Worm (Caenorhabditis elegans) whole organism, L1 larva: ENCODE results near the gene F14H3.4.

Experiments
- ama-1 ChIP-seq: fragments of 150-350 bp; optimal IDR thresholded peaks from 2 replicates; lab custom pipeline; 2014
- blmp-1 ChIP-seq: fragments of 150-350 bp; optimal IDR thresholded peaks from 2 replicates; lab custom pipeline; 2014; ENCODE audit warnings: missing biosample characterization, missing genetic modification characterization
- ceh-8 ChIP-seq: fragments of 200-800 bp; sonication (Bioruptor generic); optimal IDR thresholded peaks from 2 replicates; lab custom pipeline; 2018; ENCODE audit warnings: mild to moderate bottlenecking, missing genetic modification characterization, moderate library complexity, missing compliant biosample characterization
- ceh-90 ChIP-seq: sonication (generic microtip); optimal IDR thresholded peaks from 2 replicates; lab custom pipeline; 2016; ENCODE audit warnings: missing genetic modification characterization, missing compliant biosample characterization
- efl-1 ChIP-seq, 4 experiments: fragments of 150-350 bp; optimal IDR thresholded peaks in 3 of 4; peaks in 1 of 4; 1 replicate in 1 of 4; 2 replicates in 3 of 4; lab custom pipeline; 2014; ENCODE audit warnings: missing biosample characterization in 2 of 4, missing genetic modification characterization in 2 of 4, missing genetic modification reagents in 2 of 4
- elt-2 ChIP-seq: sonication (generic microtip); optimal IDR thresholded peaks from 2 replicates; lab custom pipeline; 2016; ENCODE audit warnings: missing genetic modification characterization, mild to moderate bottlenecking, inconsistent platforms, missing compliant biosample characterization, missing genetic modification reagents
- elt-3 ChIP-seq, 6 experiments: fragments of 150-350 bp in 1 of 6; sonication (generic microtip); optimal IDR thresholded peaks; 2 replicates each; lab custom pipeline; 2017 to 2018; ENCODE audit warnings: missing biosample characterization in 6 of 6, missing genetic modification characterization in 6 of 6, inconsistent platforms in 1 of 6
- fkh-10 ChIP-seq: sonication (generic microtip); optimal IDR thresholded peaks from 2 replicates; lab custom pipeline; 2017; ENCODE audit warnings: missing biosample characterization, missing genetic modification reagents, missing genetic modification characterization
- fkh-4 ChIP-seq: sonication (generic microtip); optimal IDR thresholded peaks from 2 replicates; lab custom pipeline; 2016; ENCODE audit warnings: missing compliant biosample characterization, missing genetic modification characterization, borderline replicate concordance
- fkh-8 ChIP-seq: sonication (generic microtip); optimal IDR thresholded peaks from 2 replicates; lab custom pipeline; 2016; ENCODE audit warnings: mild to moderate bottlenecking, missing genetic modification characterization, missing compliant biosample characterization
- fos-1 ChIP-seq: fragments of 150-350 bp; optimal IDR thresholded peaks from 2 replicates; lab custom pipeline; 2014; ENCODE audit warnings: missing biosample characterization, missing genetic modification characterization
- hlh-4 ChIP-seq: sonication (generic microtip); optimal IDR thresholded peaks from 2 replicates; lab custom pipeline; 2016; ENCODE audit warnings: mild to moderate bottlenecking, missing genetic modification characterization, missing compliant biosample characterization
- irx-1 ChIP-seq: sonication (generic microtip); optimal IDR thresholded peaks from 2 replicates; lab custom pipeline; 2016; ENCODE audit warnings: missing genetic modification characterization, missing compliant biosample characterization
- lin-14 ChIP-seq: fragments of 200-800 bp; sonication (Bioruptor generic); optimal IDR thresholded peaks from 2 replicates; lab custom pipeline; 2018; ENCODE audit warnings: mild to moderate bottlenecking, missing genetic modification characterization, moderate library complexity, missing compliant biosample characterization
- lir-3 ChIP-seq: sonication (generic microtip); optimal IDR thresholded peaks from 2 replicates; lab custom pipeline; 2016; ENCODE audit warnings: mild to moderate bottlenecking, missing genetic modification characterization, moderate library complexity, missing compliant biosample characterization; ENCODE audit not compliant: poor library complexity
- mab-9 ChIP-seq: fragments of 200-800 bp; sonication (Bioruptor generic); IDR thresholded peaks from 2 replicates; pipeline ENCODE4 v1.3.6; 2022; ENCODE audit warnings: missing genetic modification reagents, missing genetic modification characterization, missing compliant biosample characterization
- mdl-1 ChIP-seq, 2 experiments: fragments of 150-350 bp; optimal IDR thresholded peaks; 2 replicates each; lab custom pipeline; 2014 to 2017; ENCODE audit warnings: missing biosample characterization in 2 of 2, missing genetic modification characterization in 2 of 2, inconsistent platforms in 1 of 2
- mef-2 ChIP-seq: fragments of 150-350 bp; optimal IDR thresholded peaks from 2 replicates; lab custom pipeline; 2014; ENCODE audit warnings: missing biosample characterization, missing genetic modification characterization
- mep-1 ChIP-seq: fragments of 150-350 bp; optimal IDR thresholded peaks from 2 replicates; lab custom pipeline; 2014; ENCODE audit warnings: missing biosample characterization, missing genetic modification characterization
- nhr-19 ChIP-seq: fragments of 200-800 bp; sonication (Bioruptor generic); conservative IDR thresholded peaks from 2 replicates; pipeline ENCODE4 v1.3.6; 2022; ENCODE audit warnings: missing genetic modification characterization, missing compliant biosample characterization
- nhr-20 ChIP-seq: sonication (generic microtip); optimal IDR thresholded peaks from 2 replicates; lab custom pipeline; 2016; ENCODE audit warnings: mild to moderate bottlenecking, missing genetic modification characterization, missing compliant biosample characterization
- nhr-28 ChIP-seq: fragments of 150-350 bp; optimal IDR thresholded peaks from 2 replicates; lab custom pipeline; 2014; ENCODE audit warnings: missing biosample characterization, missing genetic modification characterization
- nhr-77 ChIP-seq: fragments of 150-350 bp; optimal IDR thresholded peaks from 2 replicates; lab custom pipeline; 2014; ENCODE audit warnings: missing biosample characterization, missing genetic modification characterization
- nhr-85 ChIP-seq: sonication (generic microtip); peaks from one replicate; lab custom pipeline; 2016; ENCODE audit warnings: missing genetic modification characterization, inconsistent platforms, missing compliant biosample characterization
- pqm-1 ChIP-seq: sonication (generic microtip); optimal IDR thresholded peaks from 3 replicates; lab custom pipeline; 2017; ENCODE audit warnings: missing biosample characterization, missing genetic modification characterization
- rnt-1 ChIP-seq: sonication (generic microtip); optimal IDR thresholded peaks from 2 replicates; lab custom pipeline; 2016; ENCODE audit warnings: mild to moderate bottlenecking, missing genetic modification characterization, moderate library complexity, missing compliant biosample characterization
- skn-1 ChIP-seq: fragments of 150-350 bp; optimal IDR thresholded peaks from 2 replicates; lab custom pipeline; 2014; ENCODE audit warnings: missing biosample characterization, missing genetic modification characterization
- sox-4 ChIP-seq: sonication (generic microtip); optimal IDR thresholded peaks from 2 replicates; lab custom pipeline; 2016; ENCODE audit warnings: missing genetic modification characterization, missing compliant biosample characterization
- sup-37 ChIP-seq: fragments of 200-800 bp; sonication (Bioruptor generic); optimal IDR thresholded peaks from 2 replicates; lab custom pipeline; 2018; ENCODE audit warnings: mild to moderate bottlenecking, missing genetic modification characterization, missing compliant biosample characterization
- tbx-2 ChIP-seq: sonication (generic microtip); optimal IDR thresholded peaks from 2 replicates; lab custom pipeline; 2016; ENCODE audit warnings: missing genetic modification characterization, missing compliant biosample characterization
- tlp-1 ChIP-seq: fragments of 150-350 bp; optimal IDR thresholded peaks from 2 replicates; lab custom pipeline; 2014; ENCODE audit warnings: missing biosample characterization, missing genetic modification characterization
- unc-130 ChIP-seq: fragments of 150-350 bp; optimal IDR thresholded peaks from 2 replicates; lab custom pipeline; 2017; ENCODE audit warnings: missing biosample characterization, missing genetic modification characterization, inconsistent platforms
- unc-62 ChIP-seq: fragments of 150-350 bp; optimal IDR thresholded peaks from 2 replicates; lab custom pipeline; 2014; ENCODE audit warnings: missing biosample characterization, missing genetic modification reagents, missing genetic modification characterization
- unc-86 ChIP-seq: sonication (generic microtip); optimal IDR thresholded peaks from 2 replicates; lab custom pipeline; 2016; ENCODE audit warnings: missing genetic modification characterization, missing compliant biosample characterization
- ztf-4 ChIP-seq: fragments of 150-350 bp; optimal IDR thresholded peaks from 2 replicates; lab custom pipeline; 2014; ENCODE audit warnings: missing biosample characterization, missing genetic modification characterization

F14H3.4 gene

DNA sequence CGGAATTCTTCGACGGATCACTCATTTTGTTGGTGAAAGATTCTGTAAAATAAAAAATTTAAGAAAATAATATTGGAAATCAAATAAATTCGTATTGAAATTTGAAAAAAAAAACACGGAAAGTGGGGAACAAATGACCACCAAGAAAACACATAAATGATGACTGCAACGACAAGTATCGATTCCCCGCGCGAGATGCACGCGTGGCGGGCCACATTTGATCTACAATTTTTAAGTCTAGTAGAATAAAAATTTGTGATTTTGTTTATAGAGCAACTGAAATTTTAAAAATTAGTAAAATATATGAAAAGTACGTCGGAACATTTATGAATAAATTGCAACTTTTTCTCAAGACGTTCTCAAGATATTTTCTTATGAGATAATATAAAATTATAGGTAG, at the start of gene F14H3.4:
Gene F14H3.4 (minus strand): TSS at position 42 of the 400 bp plus-strand sequence.
- TF ChIP-seq nhr-77 (tag; lab: Kevin White, UChicago) (no peak), pqm-1 (tag; lab: Kevin White, UChicago) (no peak)

ce11 chrV:16103594-16103993, 48.7 kb upstream of the F14H3.4 start, which contains the start of gene argk-1:
Gene argk-1, plus strand, starts transcription at chrV:16103894.
- TF ChIP-seq fkh-8 (tag; lab: Kevin White, UChicago) (no peak), blmp-1 (tag; lab: Kevin White, UChicago) (no peak), irx-1 (no peak), ceh-90 (tag; lab: Kevin White, UChicago) (no peak), lir-3 (tag; lab: Kevin White, UChicago) (no peak), ceh-8 (GFP tag; lab: Kevin White, UChicago) (no peak), unc-86 (tag; lab: Kevin White, UChicago) (no peak), fos-1 (tag; lab: Kevin White, UChicago) (no peak)

- TF ChIP-seq fkh-4 (tag; lab: Kevin White, UChicago) = no peak
- TF ChIP-seq mdl-1 (tag; optimal IDR thresholded peaks at IDR 0.05; lab: Kevin White, UChicago) = peak in 1 of 2 experiments; percentile 1
- peak; percentile 14 for TF ChIP-seq nhr-20 (tag; lab: Kevin White, UChicago)
- no peak for TF ChIP-seq mab-9 (GFP tag; lab: Robert Waterston, UW)
- peak; percentile 49 for TF ChIP-seq elt-2
- no peak for TF ChIP-seq ceh-90 (tag; lab: Kevin White, UChicago)
- TF ChIP-seq lin-14 = peak; percentile 14
- no peak for TF ChIP-seq unc-130 (tag; lab: Kevin White, UChicago)
- TF ChIP-seq ama-1 = no peak
- TF ChIP-seq nhr-85 (tag; lab: Kevin White, UChicago) = peak; percentile 72
- TF ChIP-seq elt-3 (tag; optimal IDR thresholded peaks at IDR 0.05; lab: Kevin White, UChicago) = peak in 3 of 6 experiments; percentile 38 to 67 (median 46)
- TF ChIP-seq efl-1 (optimal IDR thresholded peaks at IDR 0.05; lab: Kevin White, UChicago) = no peak
- peak in 1 of 2 experiments; percentile 88 for TF ChIP-seq efl-1 (GFP tag; optimal IDR thresholded peaks at IDR 0.05 in 1 of 2; lab: Kevin White, UChicago)
Observed at ce11 chrV:16100103-16100730, 45.3 kb upstream of the F14H3.4 start, which contains the start of gene cth-1. Gene cth-1, plus strand, starts transcription at chrV:16100680.

- TF ChIP-seq nhr-28 (tag; lab: Kevin White, UChicago) (no peak), ceh-8 (GFP tag; lab: Kevin White, UChicago) (no peak), ztf-4 (tag; lab: Kevin White, UChicago) (no peak), ama-1 (no peak), nhr-85 (tag; lab: Kevin White, UChicago) (no peak), sup-37 (GFP tag; lab: Kevin White, UChicago) (no peak), unc-62 (no peak), tlp-1 (tag; lab: Kevin White, UChicago) (no peak), mef-2 (tag; lab: Kevin White, UChicago) (no peak), lir-3 (tag; lab: Kevin White, UChicago) (no peak), fkh-10 (GFP tag; lab: Kevin White, UChicago) (no peak), nhr-20 (tag; lab: Kevin White, UChicago) (no peak)
Observed at ce11 chrV:16099441-16099840, 44.6 kb upstream of the F14H3.4 start, which contains the start of gene str-7. Gene str-7, minus strand, starts transcription at chrV:16099541.

ce11 chrV:16094862-16095261, 40.0 kb upstream of the F14H3.4 start:
- TF ChIP-seq blmp-1 (tag; lab: Kevin White, UChicago) = peak; percentile 81
- no peak for TF ChIP-seq hlh-4 (tag; lab: Kevin White, UChicago)
- no peak for TF ChIP-seq ama-1
- TF ChIP-seq fkh-10 (GFP tag; lab: Kevin White, UChicago) = no peak
- TF ChIP-seq nhr-20 (tag; lab: Kevin White, UChicago) = peak; percentile 39
- no peak for TF ChIP-seq tbx-2
- peak; percentile 58 for TF ChIP-seq skn-1
- TF ChIP-seq nhr-19 (GFP tag; lab: Robert Waterston, UW) = peak; percentile 28
- no peak for TF ChIP-seq sox-4
- peak; percentile 38 for TF ChIP-seq mep-1 (tag; lab: Kevin White, UChicago)
- TF ChIP-seq elt-3 (tag; optimal IDR thresholded peaks at IDR 0.05; lab: Kevin White, UChicago) = peak in 1 of 6 experiments; percentile 58
- peak; percentile 43 for TF ChIP-seq rnt-1 (tag; lab: Kevin White, UChicago)
